Worm (Caenorhabditis elegans) whole organism, L4/young adult: ENCODE measurements around the gene srv-13.

Source experiments
- W03F9.2 ChIP-seq: fragments of 150-350 bp; optimal IDR thresholded peaks from 2 replicates; lab custom pipeline; 2014; ENCODE audit warnings: missing biosample characterization, missing genetic modification characterization
- him-1 ChIP-seq: sonication (generic microtip); optimal IDR thresholded peaks from 2 replicates; lab custom pipeline; 2016; ENCODE audit warnings: missing genotype, missing genetic modification reagents, missing genetic modification characterization, missing compliant biosample characterization

DNA sequence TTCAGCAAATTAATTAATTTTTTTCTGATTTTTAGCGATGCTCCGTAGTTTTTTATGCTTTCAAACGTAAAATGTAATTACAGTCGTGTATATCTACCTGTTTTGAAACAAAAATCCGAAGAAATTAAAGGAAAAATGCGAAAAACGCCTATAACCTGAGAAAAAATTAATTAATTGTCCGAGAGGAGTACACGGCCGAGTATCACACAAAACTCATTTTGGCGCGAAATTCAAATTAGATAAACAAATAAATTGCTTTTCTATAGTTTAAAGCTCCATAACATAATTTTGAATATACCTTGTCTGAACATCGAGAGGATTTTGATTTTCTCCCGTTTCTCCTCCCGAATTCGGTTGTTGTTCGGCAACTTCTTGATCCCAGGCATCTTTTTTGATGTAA is 35.5 kb upstream of the srv-13 start:
- no peak for TF ChIP-seq W03F9.2
- no peak for TF ChIP-seq him-1
